Worm (Caenorhabditis elegans) whole organism, midembryonic: ENCODE data around the gene sre-36.

ENCODE experiments used
- flt-1 ChIP-seq: fragments of 200-800 bp; sonication (Bioruptor generic); IDR thresholded peaks from 2 replicates; pipeline ENCODE4 v1.3.6; 2022; ENCODE audit warnings: missing genetic modification characterization, missing compliant biosample characterization
- klf-2 ChIP-seq: fragments of 200-800 bp; sonication (Bioruptor generic); conservative IDR thresholded peaks from 2 replicates; pipeline ENCODE4 v1.3.6; 2022; ENCODE audit warnings: missing genetic modification reagents, missing genetic modification characterization, missing compliant biosample characterization

DNA sequence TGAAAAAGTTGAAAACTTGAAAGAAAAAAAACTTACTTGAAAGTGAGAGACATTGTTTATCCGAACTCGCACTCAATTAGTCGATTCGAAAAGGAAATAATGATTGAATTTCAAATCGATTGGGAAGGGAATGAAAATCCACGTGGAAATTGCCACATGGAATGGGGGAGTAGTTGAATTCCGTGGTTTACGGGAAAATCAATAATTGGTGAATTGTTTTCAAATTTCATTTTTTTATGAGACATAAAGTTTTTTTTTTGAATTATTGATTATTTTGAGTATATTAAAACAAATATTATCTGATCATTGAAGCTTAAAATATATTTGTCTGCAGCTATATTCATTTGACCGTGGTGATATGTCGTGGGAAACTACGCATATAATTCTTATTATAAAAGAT is 21.6 kb upstream of the sre-36 start, which contains the start of gene F13A7.1:
- no peak for TF ChIP-seq klf-2 (GFP tag; lab: Robert Waterston, UW)
- no peak for TF ChIP-seq flt-1 (GFP tag; lab: Robert Waterston, UW)
